Worm (Caenorhabditis elegans) whole organism, L3 larva: ENCODE data around the gene mrpl-21.
A peak's percentile ranks its signal among the peaks of the same experiment; 100 is the strongest.

Source experiments
- R02D3.7 ChIP-seq: fragments of 150-350 bp; optimal IDR thresholded peaks from 2 replicates; lab custom pipeline; 2014; ENCODE audit warnings: missing biosample characterization, missing genetic modification characterization
- ZK546.5 ChIP-seq: sonication (generic microtip); optimal IDR thresholded peaks from 2 replicates; lab custom pipeline; 2017; ENCODE audit warnings: missing biosample characterization, missing genetic modification characterization
- aly-2 ChIP-seq: fragments of 150-350 bp; optimal IDR thresholded peaks from 2 replicates; lab custom pipeline; 2014; ENCODE audit warnings: missing biosample characterization, missing genetic modification characterization
- ama-1 ChIP-seq: fragments of 150-350 bp; optimal IDR thresholded peaks from 2 replicates; lab custom pipeline; 2018
- ceh-16 ChIP-seq: sonication (generic microtip); optimal IDR thresholded peaks from 2 replicates; lab custom pipeline; 2017; ENCODE audit warnings: missing biosample characterization, missing genetic modification characterization
- ceh-28 ChIP-seq: fragments of 150-350 bp; optimal IDR thresholded peaks from 2 replicates; lab custom pipeline; 2014; ENCODE audit warnings: missing biosample characterization, missing genetic modification reagents, missing genetic modification characterization
- ceh-82 ChIP-seq: fragments of 150-350 bp; optimal IDR thresholded peaks from 2 replicates; lab custom pipeline; 2014; ENCODE audit warnings: missing biosample characterization, missing genetic modification characterization
- ceh-9 ChIP-seq: sonication (generic microtip); optimal IDR thresholded peaks from 2 replicates; lab custom pipeline; 2018; ENCODE audit warnings: missing biosample characterization, missing genetic modification characterization
- egl-27 ChIP-seq: sonication (generic microtip); optimal IDR thresholded peaks from 4 replicates; lab custom pipeline; 2017; ENCODE audit warnings: missing biosample characterization, missing genetic modification reagents, missing genetic modification characterization
- egl-5 ChIP-seq: fragments of 150-350 bp; optimal IDR thresholded peaks from 2 replicates; lab custom pipeline; 2017; ENCODE audit warnings: missing biosample characterization, missing genetic modification reagents, missing genetic modification characterization, inconsistent platforms
- elt-1 ChIP-seq: fragments of 150-350 bp; optimal IDR thresholded peaks from 2 replicates; lab custom pipeline; 2014; ENCODE audit warnings: missing biosample characterization, missing genetic modification characterization
- elt-2 ChIP-seq: sonication (generic microtip); optimal IDR thresholded peaks from 2 replicates; lab custom pipeline; 2016; ENCODE audit warnings: missing genetic modification reagents, mild to moderate bottlenecking, missing genetic modification characterization, missing compliant biosample characterization
- elt-3 ChIP-seq, 3 experiments: fragments of 150-350 bp in 1 of 3; sonication (generic microtip) in 2 of 3; optimal IDR thresholded peaks; 2 replicates in 2 of 3; 4 replicates in 1 of 3; lab custom pipeline; 2014 to 2017; ENCODE audit warnings: missing biosample characterization in 3 of 3, missing genetic modification characterization in 3 of 3
- eor-1 ChIP-seq, 2 experiments: fragments of 150-350 bp; optimal IDR thresholded peaks; 2 replicates each; lab custom pipeline; 2014 to 2018; ENCODE audit warnings: missing biosample characterization in 2 of 2, missing genetic modification characterization in 2 of 2
- fkh-10 ChIP-seq: sonication (generic microtip); optimal IDR thresholded peaks from 2 replicates; lab custom pipeline; 2017; ENCODE audit warnings: missing biosample characterization, missing genetic modification reagents, missing genetic modification characterization
- fkh-2 ChIP-seq: fragments of 150-350 bp; optimal IDR thresholded peaks from 2 replicates; lab custom pipeline; 2014; ENCODE audit warnings: missing biosample characterization, missing genetic modification reagents, missing genetic modification characterization
- fos-1 ChIP-seq: fragments of 150-350 bp; optimal IDR thresholded peaks from 2 replicates; lab custom pipeline; 2014; ENCODE audit warnings: missing biosample characterization, missing genetic modification characterization
- hmg-11 ChIP-seq: sonication (generic microtip); optimal IDR thresholded peaks from 2 replicates; lab custom pipeline; 2016; ENCODE audit warnings: missing genetic modification characterization, missing compliant biosample characterization
- jun-1 ChIP-seq: fragments of 150-350 bp; optimal IDR thresholded peaks from 2 replicates; lab custom pipeline; 2014; ENCODE audit warnings: missing biosample characterization, missing genetic modification reagents, missing genetic modification characterization
- lin-15B ChIP-seq: fragments of 150-350 bp; optimal IDR thresholded peaks from 2 replicates; lab custom pipeline; 2014; ENCODE audit warnings: missing biosample characterization, missing genetic modification characterization
- lin-39 ChIP-seq: fragments of 150-350 bp; optimal IDR thresholded peaks from 2 replicates; lab custom pipeline; 2018; ENCODE audit warnings: missing biosample characterization, missing genetic modification reagents, missing genetic modification characterization
- lsy-12 ChIP-seq: sonication (generic microtip); optimal IDR thresholded peaks from 2 replicates; lab custom pipeline; 2016; ENCODE audit warnings: mild to moderate bottlenecking, missing genetic modification characterization, missing compliant biosample characterization
- mml-1 ChIP-seq: fragments of 150-350 bp; sonication (generic microtip); optimal IDR thresholded peaks from 3 replicates; lab custom pipeline; 2014; ENCODE audit warnings: missing biosample characterization, missing genetic modification characterization
- nfya-1 ChIP-seq: sonication (generic microtip); optimal IDR thresholded peaks from 2 replicates; lab custom pipeline; 2017; ENCODE audit warnings: missing genetic modification characterization, mild to moderate bottlenecking, missing compliant biosample characterization, antibody characterized with exemption, moderate library complexity; ENCODE audit not compliant: insufficient read depth
- nhr-11 ChIP-seq: fragments of 150-350 bp; optimal IDR thresholded peaks from 2 replicates; lab custom pipeline; 2014; ENCODE audit warnings: missing biosample characterization, missing genetic modification characterization
- nhr-12 ChIP-seq: fragments of 150-350 bp; optimal IDR thresholded peaks from 2 replicates; lab custom pipeline; 2014; ENCODE audit warnings: missing biosample characterization, missing genetic modification characterization
- nhr-23 ChIP-seq: fragments of 150-350 bp; optimal IDR thresholded peaks from 2 replicates; lab custom pipeline; 2014; ENCODE audit warnings: missing biosample characterization, missing genetic modification reagents, missing genetic modification characterization
- nhr-237 ChIP-seq: fragments of 150-350 bp; optimal IDR thresholded peaks from 2 replicates; lab custom pipeline; 2014; ENCODE audit warnings: missing biosample characterization, missing genetic modification characterization
- nhr-25 ChIP-seq: sonication (generic microtip); optimal IDR thresholded peaks from 2 replicates; lab custom pipeline; 2017; ENCODE audit warnings: missing biosample characterization, missing genetic modification characterization
- nhr-28 ChIP-seq: fragments of 150-350 bp; optimal IDR thresholded peaks from 2 replicates; lab custom pipeline; 2014; ENCODE audit warnings: missing biosample characterization, missing genetic modification characterization
- nhr-43 ChIP-seq: sonication (generic microtip); optimal IDR thresholded peaks from 2 replicates; lab custom pipeline; 2016; ENCODE audit warnings: mild to moderate bottlenecking, missing genetic modification characterization, missing compliant biosample characterization; ENCODE audit not compliant: poor library complexity, severe bottlenecking
- nhr-67 ChIP-seq: fragments of 150-350 bp; optimal IDR thresholded peaks from 2 replicates; lab custom pipeline; 2014; ENCODE audit warnings: missing biosample characterization, missing genetic modification characterization
- nhr-76 ChIP-seq: fragments of 150-350 bp; sonication (generic microtip); optimal IDR thresholded peaks from 5 replicates; lab custom pipeline; 2014; ENCODE audit warnings: missing biosample characterization, missing genetic modification characterization
- nhr-77 ChIP-seq: fragments of 150-350 bp; optimal IDR thresholded peaks from 2 replicates; lab custom pipeline; 2014; ENCODE audit warnings: missing biosample characterization, missing genetic modification characterization
- pha-4 ChIP-seq: fragments of 150-350 bp; optimal IDR thresholded peaks from 2 replicates; lab custom pipeline; 2014; ENCODE audit warnings: missing biosample characterization, missing genetic modification reagents, missing genetic modification characterization
- pqm-1 ChIP-seq: fragments of 150-350 bp; optimal IDR thresholded peaks from 2 replicates; lab custom pipeline; 2017; ENCODE audit warnings: missing biosample characterization, missing genetic modification characterization, inconsistent platforms
- sea-2 ChIP-seq: fragments of 150-350 bp; sonication (generic microtip); optimal IDR thresholded peaks from 4 replicates; lab custom pipeline; 2014; ENCODE audit warnings: missing biosample characterization, missing genetic modification reagents, missing genetic modification characterization
- skn-1 ChIP-seq: fragments of 150-350 bp; optimal IDR thresholded peaks from 2 replicates; lab custom pipeline; 2014; ENCODE audit warnings: missing biosample characterization, missing genetic modification characterization
- snpc-4 ChIP-seq: fragments of 150-350 bp; optimal IDR thresholded peaks from 2 replicates; lab custom pipeline; 2014; ENCODE audit warnings: missing biosample characterization, missing genetic modification characterization
- tbx-2 ChIP-seq: sonication (generic microtip); optimal IDR thresholded peaks from 2 replicates; lab custom pipeline; 2016; ENCODE audit warnings: mild to moderate bottlenecking, missing genetic modification characterization, missing compliant biosample characterization
- unc-39 ChIP-seq: sonication (generic microtip); optimal IDR thresholded peaks from 4 replicates; lab custom pipeline; 2017; ENCODE audit warnings: missing biosample characterization, missing genetic modification characterization
- unc-62 ChIP-seq: fragments of 150-350 bp; sonication (generic microtip); optimal IDR thresholded peaks from 4 replicates; lab custom pipeline; 2014; ENCODE audit warnings: missing biosample characterization, missing genetic modification reagents, missing genetic modification characterization
- zag-1 ChIP-seq: fragments of 150-350 bp; optimal IDR thresholded peaks from 2 replicates; lab custom pipeline; 2014; ENCODE audit warnings: missing biosample characterization, missing genetic modification characterization
- ztf-11 ChIP-seq: fragments of 150-350 bp; optimal IDR thresholded peaks from 2 replicates; lab custom pipeline; 2014; ENCODE audit warnings: missing biosample characterization, missing genetic modification characterization
- ztf-4 ChIP-seq: fragments of 150-350 bp; optimal IDR thresholded peaks from 2 replicates; lab custom pipeline; 2014; ENCODE audit warnings: missing biosample characterization, missing genetic modification characterization

Gene mrpl-21

DNA sequence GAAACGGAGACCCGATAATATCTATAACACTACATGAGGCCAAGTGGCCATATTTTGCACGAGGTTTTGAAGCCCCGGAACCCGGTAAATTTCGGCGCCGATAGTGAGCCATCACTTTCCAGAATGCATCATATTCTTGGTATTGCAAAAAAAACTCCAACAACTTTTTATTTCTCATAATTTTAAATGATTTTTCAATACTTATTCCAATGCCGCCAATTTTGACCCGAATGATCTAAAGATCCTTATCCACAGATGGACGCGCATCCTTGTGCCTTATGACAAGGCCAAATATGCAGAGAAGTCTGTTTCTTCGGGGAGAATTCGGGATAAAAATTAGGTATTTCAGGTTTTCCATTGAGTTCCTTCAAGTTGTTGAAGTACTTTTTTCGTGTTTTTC, 2.2 kb downstream of the mrpl-21 start:
- TF ChIP-seq elt-1 (peak; percentile 59), lin-15B (no peak)

DNA sequence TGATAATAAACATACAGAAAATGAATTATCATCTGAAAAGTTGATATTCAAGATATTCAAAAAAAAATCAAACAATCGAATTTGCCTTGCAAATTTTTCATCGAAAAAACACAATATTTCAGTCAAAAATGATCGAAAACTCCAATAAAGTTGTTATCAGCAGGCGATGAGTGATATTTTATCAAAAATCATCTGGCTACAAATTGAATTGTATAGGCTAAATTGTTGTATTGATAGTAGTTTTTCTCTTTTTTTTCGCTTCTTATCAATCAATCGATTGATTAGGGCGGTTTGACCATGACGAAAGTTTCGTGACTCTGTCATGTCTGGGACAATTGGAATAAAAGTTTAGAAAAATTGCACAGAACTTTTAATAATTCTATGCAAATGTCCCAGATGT, 3.2 kb downstream of the mrpl-21 start:
- TF ChIP-seq fos-1 (tag; lab: Kevin White, UChicago) (no peak), fkh-2 (tag; lab: Kevin White, UChicago) (no peak), elt-1 (no peak), nhr-12 (tag; lab: Kevin White, UChicago) (no peak), lsy-12 (tag; lab: Kevin White, UChicago) (no peak), nhr-67 (tag; lab: Kevin White, UChicago) (no peak), nhr-76 (no peak), mml-1 (tag; lab: Kevin White, UChicago) (no peak), jun-1 (tag; lab: Kevin White, UChicago) (peak; percentile 5), tbx-2 (tag; lab: Kevin White, UChicago) (no peak), lin-15B (no peak), ztf-4 (tag; lab: Kevin White, UChicago) (no peak), nhr-43 (tag; lab: Kevin White, UChicago) (no peak), zag-1 (tag; lab: Kevin White, UChicago) (no peak), hmg-11 (no peak), eor-1 (tag; optimal IDR thresholded peaks at IDR 0.05; lab: Kevin White, UChicago) (no peak), ceh-28 (tag; lab: Kevin White, UChicago) (peak; percentile 54), pha-4 (peak; percentile 42), nhr-25 (tag; lab: Kevin White, UChicago) (no peak), ceh-16 (tag; lab: Kevin White, UChicago) (no peak), sea-2 (GFP tag; lab: Kevin White, UChicago) (no peak), ZK546.5 (no peak), elt-2 (tag; lab: Kevin White, UChicago) (peak; percentile 88), pqm-1 (peak; percentile 81), nfya-1 (tag; lab: Kevin White, UChicago) (no peak), ceh-9 (tag; lab: Kevin White, UChicago) (no peak), egl-27 (no peak), elt-3 (tag; optimal IDR thresholded peaks at IDR 0.05; lab: Kevin White, UChicago) (no peak), aly-2 (tag; lab: Kevin White, UChicago) (no peak), snpc-4 (no peak), nhr-237 (tag; lab: Kevin White, UChicago) (no peak), fkh-10 (no peak), nhr-77 (tag; lab: Kevin White, UChicago) (no peak), ama-1 (lab: Kevin White, UChicago) (no peak), R02D3.7 (tag; lab: Kevin White, UChicago) (no peak), lin-39 (tag; lab: Kevin White, UChicago) (no peak)
- TF ChIP-seq, all 47 proteins: peak for 5

DNA sequence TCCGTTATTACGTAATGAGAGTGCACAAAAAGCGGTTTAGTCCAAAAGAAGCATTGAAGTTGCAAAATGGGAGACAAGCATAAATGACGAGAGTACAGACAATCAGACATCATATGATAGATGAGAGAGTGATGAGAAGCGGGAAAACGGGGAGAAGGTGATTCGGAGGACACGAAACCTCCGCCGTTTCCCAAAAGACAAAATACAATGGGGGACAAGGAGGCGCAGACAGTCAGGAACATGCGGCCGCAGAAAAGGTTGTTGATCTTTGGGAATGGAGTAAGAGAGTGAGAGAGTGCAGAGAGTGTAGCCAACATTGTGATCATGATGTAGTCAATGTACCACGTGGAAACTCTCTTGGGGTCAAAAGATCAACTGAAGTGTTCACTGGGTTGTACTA, 5.7 kb downstream of the mrpl-21 start:
- TF ChIP-seq snpc-4 (peak; percentile 61), pha-4 (peak; percentile 99), nhr-77 (tag; lab: Kevin White, UChicago) (peak; percentile 49), nfya-1 (tag; lab: Kevin White, UChicago) (peak; percentile 91), ceh-9 (tag; lab: Kevin White, UChicago) (no peak), aly-2 (tag; lab: Kevin White, UChicago) (no peak), elt-2 (tag; lab: Kevin White, UChicago) (peak; percentile 89), ceh-28 (tag; lab: Kevin White, UChicago) (peak; percentile 74), nhr-28 (no peak), nhr-237 (tag; lab: Kevin White, UChicago) (no peak), nhr-11 (tag; lab: Kevin White, UChicago) (peak; percentile 100), fos-1 (tag; lab: Kevin White, UChicago) (peak; percentile 81), nhr-67 (tag; lab: Kevin White, UChicago) (no peak), unc-39 (tag; lab: Kevin White, UChicago) (no peak), zag-1 (tag; lab: Kevin White, UChicago) (no peak), nhr-76 (no peak), skn-1 (tag; lab: Kevin White, UChicago) (peak; percentile 55), fkh-2 (tag; lab: Kevin White, UChicago) (no peak), ceh-82 (tag; lab: Kevin White, UChicago) (no peak), ztf-4 (tag; lab: Kevin White, UChicago) (peak; percentile 12), egl-27 (peak; percentile 76), nhr-25 (tag; lab: Kevin White, UChicago) (peak; percentile 97), R02D3.7 (tag; lab: Kevin White, UChicago) (peak; percentile 69), ztf-11 (no peak), nhr-43 (tag; lab: Kevin White, UChicago) (peak; percentile 96), mml-1 (tag; lab: Kevin White, UChicago) (no peak), nhr-12 (tag; lab: Kevin White, UChicago) (no peak), pqm-1 (peak; percentile 89), lin-39 (tag; lab: Kevin White, UChicago) (peak; percentile 89), unc-62 (GFP tag; lab: Kevin White, UChicago) (peak; percentile 85), eor-1 (tag; optimal IDR thresholded peaks at IDR 0.05; lab: Kevin White, UChicago) (no peak), nhr-23 (peak; percentile 94), ceh-16 (tag; lab: Kevin White, UChicago) (no peak), elt-1 (peak; percentile 76), lsy-12 (tag; lab: Kevin White, UChicago) (peak; percentile 97), ZK546.5 (no peak), egl-5 (tag; lab: Kevin White, UChicago) (peak; percentile 62), lin-15B (peak; percentile 60), sea-2 (GFP tag; lab: Kevin White, UChicago) (peak; percentile 64), fkh-10 (peak; percentile 63), ama-1 (lab: Kevin White, UChicago) (no peak)
